Fruit fly (Drosophila melanogaster): ENCODE results near the gene CG42661.

CG42661 gene

DNA sequence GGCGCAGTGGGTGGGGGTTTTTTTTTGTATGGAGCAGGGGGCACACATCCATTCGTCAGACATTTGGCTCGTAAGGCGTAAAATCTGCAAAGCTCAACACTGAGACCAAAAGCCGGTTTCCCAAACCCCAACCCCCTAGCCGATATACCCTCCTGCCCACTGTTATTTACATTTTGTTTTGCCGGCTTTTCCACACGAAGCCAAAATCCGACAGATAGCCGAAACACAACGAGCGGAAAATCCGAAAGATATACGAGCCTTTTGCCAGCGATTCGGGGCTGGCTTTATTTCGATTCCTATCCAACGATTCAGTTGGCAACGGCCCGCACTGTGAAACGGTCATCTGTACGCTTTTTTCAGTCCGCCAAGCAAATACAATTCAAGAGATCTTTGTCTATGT is 41.8 kb upstream of the CG42661 start, which contains the start of gene CG42458 (continued):
- peak; percentile 38; the same call in 1 of the 2 replicates for TF ChIP-seq Adf1 (GFP tag; IDR thresholded peaks at IDR 0.05)
- peak; percentile 54 for TF ChIP-seq Nf-YB (GFP tag; optimal IDR thresholded peaks at IDR 0.05)
- TF ChIP-seq dmrt11E (tag; optimal IDR thresholded peaks at IDR 0.05): no peak
- no peak for TF ChIP-seq NC2β (GFP tag; optimal IDR thresholded peaks at IDR 0.05)
- no peak for TF ChIP-seq nerfin-2 (GFP tag; IDR thresholded peaks at IDR 0.05; ENCODE audit: partially characterized antibody)
- no peak for TF ChIP-seq CG8290 (GFP tag; optimal IDR thresholded peaks at IDR 0.05)
- peak in 1 of 2 experiments; percentile 29 for TF ChIP-seq CG8290 (tag; optimal IDR thresholded peaks at IDR 0.05)
- TF ChIP-seq odd (GFP tag; optimal IDR thresholded peaks at IDR 0.05): no peak
- TF ChIP-seq Mrtf (GFP tag; IDR thresholded peaks at IDR 0.05): no peak
- TF ChIP-seq grau (tag; optimal IDR thresholded peaks at IDR 0.05): no peak
- TF ChIP-seq abd-A (tag; optimal IDR thresholded peaks at IDR 0.05): peak; percentile 94
- TF ChIP-seq Pdp1 (GFP tag; optimal IDR thresholded peaks at IDR 0.05): no peak
- peak; percentile 7; the same call in 1 of the 2 replicates for TF ChIP-seq seq (GFP tag; IDR thresholded peaks at IDR 0.05)
- no peak for TF ChIP-seq CG1233 (GFP tag; optimal IDR thresholded peaks at IDR 0.05)
- TF ChIP-seq CG18599 (GFP tag; optimal IDR thresholded peaks at IDR 0.05): peak; percentile 34
- TF ChIP-seq ara (GFP tag; IDR thresholded peaks at IDR 0.05): no peak
- TF ChIP-seq Six4 (GFP tag; optimal IDR thresholded peaks at IDR 0.05): no peak
- TF ChIP-seq CG7745 (tag; optimal IDR thresholded peaks at IDR 0.05): no peak
- TF ChIP-seq Bgb (GFP tag; IDR thresholded peaks at IDR 0.05; ENCODE audit: partially characterized antibody): peak; percentile 16; the same call in 1 of the 2 replicates
- no peak for TF ChIP-seq h (optimal IDR thresholded peaks at IDR 0.05)
- TF ChIP-seq CG10543 (GFP tag; optimal IDR thresholded peaks at IDR 0.05): peak; percentile 43
- TF ChIP-seq CG4820 (GFP tag; optimal IDR thresholded peaks at IDR 0.05): no peak
- no peak for TF ChIP-seq jing (GFP tag; optimal IDR thresholded peaks at IDR 0.05)
- TF ChIP-seq Fer1 (GFP tag; optimal IDR thresholded peaks at IDR 0.05): peak; percentile 27
- TF ChIP-seq CG15479 (GFP tag; optimal IDR thresholded peaks at IDR 0.05): no peak
- no peak for TF ChIP-seq CG15073 (GFP tag; optimal IDR thresholded peaks at IDR 0.05)
- TF ChIP-seq CG12769 (tag; optimal IDR thresholded peaks at IDR 0.05): peak; percentile 35
- TF ChIP-seq CoRest (tag; optimal IDR thresholded peaks at IDR 0.05): no peak
- TF ChIP-seq Jarid2 (GFP tag; optimal IDR thresholded peaks at IDR 0.05): peak; percentile 63
- no peak for TF ChIP-seq prd (optimal IDR thresholded peaks at IDR 0.05)
- 0 out of 3 replicates have a peak, but pooled peaks have one; percentile 20 for TF ChIP-seq prd (GFP tag; IDR thresholded peaks at IDR 0.05)
- no peak for TF ChIP-seq Nf-YA (GFP tag; IDR thresholded peaks at IDR 0.05)
- TF ChIP-seq crol (GFP tag; IDR thresholded peaks at IDR 0.05): peak; percentile 77
- TF ChIP-seq danr (GFP tag; IDR thresholded peaks at IDR 0.05): no peak
- no peak for TF ChIP-seq hbn (GFP tag; IDR thresholded peaks at IDR 0.05; ENCODE audit: partially characterized antibody)
- no peak for TF ChIP-seq az2 (GFP tag; optimal IDR thresholded peaks at IDR 0.05)
- no peak for TF ChIP-seq D19B (GFP tag; optimal IDR thresholded peaks at IDR 0.05)
- TF ChIP-seq CG8924 (tag; optimal IDR thresholded peaks at IDR 0.05): no peak
- TF ChIP-seq HLH3B (GFP tag; IDR thresholded peaks at IDR 0.05): 0 out of 2 replicates have a peak, but pooled peaks have one; percentile 22
- TF ChIP-seq caup (GFP tag; optimal IDR thresholded peaks at IDR 0.05; ENCODE audit: severe bottlenecking): peak; percentile 23
- no peak for TF ChIP-seq cas (GFP tag; IDR thresholded peaks at IDR 0.05)
- TF ChIP-seq Max (GFP tag; optimal IDR thresholded peaks at IDR 0.05): no peak
- peak; percentile 13 for TF ChIP-seq lab (GFP tag; optimal IDR thresholded peaks at IDR 0.05)
- TF ChIP-seq CG11456 (GFP tag; IDR thresholded peaks at IDR 0.05): no peak
- TF ChIP-seq slou (GFP tag; optimal IDR thresholded peaks at IDR 0.05): no peak
- TF ChIP-seq sqz (GFP tag; optimal IDR thresholded peaks at IDR 0.05): peak; percentile 54
- no peak for TF ChIP-seq CG13287 (GFP tag; IDR thresholded peaks at IDR 0.05; ENCODE audit: partially characterized antibody)
- peak; percentile 1 for TF ChIP-seq CG12071 (GFP tag; optimal IDR thresholded peaks at IDR 0.05)
- no peak for TF ChIP-seq fru (optimal IDR thresholded peaks at IDR 0.05)
- no peak for TF ChIP-seq CTCF (GFP tag; optimal IDR thresholded peaks at IDR 0.05)
- TF ChIP-seq CG11085 (GFP tag; IDR thresholded peaks at IDR 0.05): no peak

All from whole organism, embryonic.